Fruit fly (Drosophila melanogaster) whole organism, embryonic: ENCODE data around the gene MED14.

Source experiments
- Antp ChIP-seq: fragments of 200-800 bp; sonication (Bioruptor generic); optimal IDR thresholded peaks from 3 replicates; lab custom pipeline; 2016; ENCODE audit warnings: missing biosample characterization, missing genetic modification characterization
- Blimp-1 ChIP-seq: fragments of 200-800 bp; sonication (Bioruptor generic); optimal IDR thresholded peaks from 3 replicates; lab custom pipeline; 2018; ENCODE audit warnings: missing biosample characterization, missing genetic modification characterization, mild to moderate bottlenecking, moderate library complexity, missing genetic modification reagents
- CG10274 ChIP-seq: fragments of 200-800 bp; sonication (Bioruptor generic); optimal IDR thresholded peaks from 3 replicates; lab custom pipeline; 2017; ENCODE audit warnings: missing biosample characterization, mild to moderate bottlenecking, missing genetic modification characterization
- CG10654 ChIP-seq: fragments of 200-800 bp; sonication (Bioruptor generic); optimal IDR thresholded peaks from 2 replicates; lab custom pipeline; 2016; ENCODE audit warnings: missing biosample characterization, missing genetic modification characterization
- CG10979 ChIP-seq: fragments of 200-800 bp; sonication (Bioruptor generic); optimal IDR thresholded peaks from 2 replicates; lab custom pipeline; 2018; ENCODE audit warnings: missing biosample characterization, mild to moderate bottlenecking, missing genetic modification characterization, moderate library complexity
- CG12769 ChIP-seq: fragments of 200-800 bp; sonication (Bioruptor generic); optimal IDR thresholded peaks from 2 replicates; lab custom pipeline; 2019; ENCODE audit warnings: missing biosample characterization, mild to moderate bottlenecking, missing genetic modification characterization, moderate library complexity
- CG12942 ChIP-seq: fragments of 200-800 bp; sonication (Bioruptor generic); optimal IDR thresholded peaks from 3 replicates; lab custom pipeline; 2016; ENCODE audit warnings: missing biosample characterization, missing genetic modification characterization
- CG16815 ChIP-seq: fragments of 200-800 bp; sonication (Bioruptor generic); optimal IDR thresholded peaks from 3 replicates; lab custom pipeline; 2017; ENCODE audit warnings: missing biosample characterization, mild to moderate bottlenecking, missing genetic modification characterization
- CG30020 ChIP-seq: fragments of 200-800 bp; optimal IDR thresholded peaks from 2 replicates; lab custom pipeline; 2019; ENCODE audit warnings: missing biosample characterization, mild to moderate bottlenecking, missing genetic modification characterization, moderate library complexity
- CG3163 ChIP-seq: fragments of 200-800 bp; sonication (Bioruptor generic); optimal IDR thresholded peaks from 3 replicates; lab custom pipeline; 2016; ENCODE audit warnings: missing biosample characterization, missing genetic modification characterization
- CG5180 ChIP-seq: fragments of 200-800 bp; sonication (Bioruptor generic); optimal IDR thresholded peaks from 3 replicates; lab custom pipeline; 2017; ENCODE audit warnings: missing biosample characterization, missing genetic modification characterization, mild to moderate bottlenecking, moderate library complexity, missing genetic modification reagents
- CG6175 ChIP-seq: fragments of 200-800 bp; sonication (Bioruptor generic); IDR thresholded peaks from 3 replicates; pipeline ENCODE4 v1.3.6; 2022; ENCODE audit warnings: missing biosample characterization, missing genetic modification characterization
- CG6813 ChIP-seq: fragments of 200-800 bp; sonication (Bioruptor generic); optimal IDR thresholded peaks from 2 replicates; lab custom pipeline; 2017; ENCODE audit warnings: missing biosample characterization, missing genetic modification characterization, mild to moderate bottlenecking, moderate library complexity, missing genetic modification reagents
- CG7271 ChIP-seq: fragments of 200-800 bp; sonication (Bioruptor generic); optimal IDR thresholded peaks from 2 replicates; lab custom pipeline; 2018; ENCODE audit warnings: missing biosample characterization, mild to moderate bottlenecking, missing genetic modification characterization, moderate library complexity
- CG7372 ChIP-seq: fragments of 200-800 bp; sonication (Bioruptor generic); IDR thresholded peaks from 2 replicates; pipeline ENCODE4 v1.3.6; 2022; ENCODE audit warnings: missing biosample characterization, missing genetic modification characterization
- CG7745 ChIP-seq: fragments of 200-800 bp; sonication (Bioruptor generic); optimal IDR thresholded peaks from 2 replicates; lab custom pipeline; 2018; ENCODE audit warnings: missing biosample characterization, mild to moderate bottlenecking, missing genetic modification characterization, moderate library complexity
- D19A ChIP-seq: fragments of 200-800 bp; optimal IDR thresholded peaks from 3 replicates; lab custom pipeline; 2019; ENCODE audit warnings: missing biosample characterization, mild to moderate bottlenecking, missing genetic modification characterization, moderate library complexity
- Elba2 ChIP-seq: fragments of 200-800 bp; sonication (Bioruptor generic); optimal IDR thresholded peaks from 3 replicates; lab custom pipeline; 2016; ENCODE audit warnings: missing biosample characterization, missing genetic modification characterization
- Fer1 ChIP-seq: fragments of 200-800 bp; sonication (Bioruptor generic); optimal IDR thresholded peaks from 2 replicates; lab custom pipeline; 2017; ENCODE audit warnings: missing biosample characterization, mild to moderate bottlenecking, missing genetic modification characterization
- GATAe ChIP-seq: fragments of 200-800 bp; sonication (Bioruptor generic); conservative IDR thresholded peaks from 2 replicates; pipeline ENCODE4 v1.3.6; 2022; ENCODE audit warnings: missing biosample characterization, missing genetic modification characterization
- H2.0 ChIP-seq: fragments of 200-800 bp; sonication (Bioruptor generic); IDR thresholded peaks from 2 replicates; pipeline ENCODE4 v1.3.6; 2022; ENCODE audit warnings: missing biosample characterization, missing genetic modification characterization
- HLH54F ChIP-seq: fragments of 200-800 bp; sonication (Bioruptor generic); optimal IDR thresholded peaks from 3 replicates; lab custom pipeline; 2016; ENCODE audit warnings: missing biosample characterization, missing genetic modification characterization
- Hr51 ChIP-seq, 2 experiments: fragments of 200-800 bp; sonication (Bioruptor generic); optimal IDR thresholded peaks; 2 replicates in 1 of 2; 3 replicates in 1 of 2; lab custom pipeline; 2016 to 2018; ENCODE audit warnings: missing biosample characterization in 2 of 2, missing genetic modification characterization in 2 of 2, mild to moderate bottlenecking in 1 of 2, moderate library complexity in 1 of 2
- Jarid2 ChIP-seq: fragments of 200-800 bp; sonication (Bioruptor generic); optimal IDR thresholded peaks from 3 replicates; lab custom pipeline; 2017; ENCODE audit warnings: mild to moderate bottlenecking, missing biosample characterization, missing genetic modification reagents, missing genetic modification characterization
- MTF-1 ChIP-seq: fragments of 200-800 bp; sonication (Bioruptor generic); optimal IDR thresholded peaks from 2 replicates; lab custom pipeline; 2018; ENCODE audit warnings: missing biosample characterization, mild to moderate bottlenecking, missing genetic modification characterization, borderline replicate concordance
- Max ChIP-seq: fragments of 200-800 bp; sonication (Bioruptor generic); optimal IDR thresholded peaks from 2 replicates; lab custom pipeline; 2016; ENCODE audit warnings: missing biosample characterization, mild to moderate bottlenecking, missing genetic modification characterization
- Optix ChIP-seq: fragments of 200-800 bp; sonication (Bioruptor generic); IDR thresholded peaks from 3 replicates; pipeline ENCODE4 v1.3.6; 2022; ENCODE audit warnings: missing biosample characterization, missing genetic modification characterization
- Six4 ChIP-seq: fragments of 200-800 bp; sonication (Bioruptor generic); optimal IDR thresholded peaks from 2 replicates; lab custom pipeline; 2016; ENCODE audit warnings: missing biosample characterization, missing genetic modification characterization
- Tbp ChIP-seq: fragments of >200 bp; optimal IDR thresholded peaks from 2 replicates; lab custom pipeline; 2018; ENCODE audit warnings: missing biosample characterization, missing genetic modification characterization
- Xbp1 ChIP-seq: fragments of 200-800 bp; sonication (Bioruptor generic); optimal IDR thresholded peaks from 3 replicates; lab custom pipeline; 2016; ENCODE audit warnings: missing biosample characterization, mild to moderate bottlenecking, missing genetic modification characterization
- abd-A ChIP-seq: fragments of 200-800 bp; sonication (Bioruptor generic); optimal IDR thresholded peaks from 3 replicates; lab custom pipeline; 2019; ENCODE audit warnings: missing biosample characterization, mild to moderate bottlenecking, missing genetic modification characterization, moderate library complexity
- ap ChIP-seq: fragments of 200-800 bp; sonication (Bioruptor generic); IDR thresholded peaks from 2 replicates; pipeline ENCODE4 v1.3.6; 2022; ENCODE audit warnings: missing biosample characterization, missing genetic modification characterization
- cg ChIP-seq: fragments of 200-800 bp; sonication (Bioruptor generic); optimal IDR thresholded peaks from 3 replicates; lab custom pipeline; 2019; ENCODE audit warnings: missing biosample characterization, mild to moderate bottlenecking, missing genetic modification characterization, moderate library complexity
- ci ChIP-seq: fragments of 200-800 bp; sonication (Bioruptor generic); IDR thresholded peaks from 3 replicates; pipeline ENCODE4 v1.3.6; 2022; ENCODE audit warnings: missing biosample characterization, missing genetic modification characterization
- da ChIP-seq: fragments of 200-800 bp; sonication (Bioruptor generic); optimal IDR thresholded peaks from 2 replicates; lab custom pipeline; 2016; ENCODE audit warnings: missing biosample characterization, missing genetic modification characterization
- dm ChIP-seq: fragments of 200-800 bp; sonication (Bioruptor generic); optimal IDR thresholded peaks from 3 replicates; lab custom pipeline; 2016; ENCODE audit warnings: missing biosample characterization, missing genetic modification characterization
- emc ChIP-seq: fragments of 200-800 bp; sonication (Bioruptor generic); optimal IDR thresholded peaks from 2 replicates; lab custom pipeline; 2016; ENCODE audit warnings: missing biosample characterization, missing genetic modification characterization
- ems ChIP-seq: fragments of 200-800 bp; sonication (Bioruptor generic); optimal IDR thresholded peaks from 3 replicates; lab custom pipeline; 2016; ENCODE audit warnings: missing biosample characterization, missing genetic modification characterization
- esg ChIP-seq: fragments of 200-800 bp; sonication (Bioruptor generic); conservative IDR thresholded peaks from 2 replicates; pipeline ENCODE4 v1.3.6; 2022; ENCODE audit warnings: missing biosample characterization, missing genetic modification characterization
- eyg ChIP-seq: fragments of 200-800 bp; sonication (Bioruptor generic); optimal IDR thresholded peaks from 3 replicates; lab custom pipeline; 2016; ENCODE audit warnings: missing biosample characterization, missing genetic modification characterization
- gce ChIP-seq: fragments of 200-800 bp; sonication (Bioruptor generic); IDR thresholded peaks from 3 replicates; pipeline ENCODE4 v1.3.6; 2022; ENCODE audit warnings: missing biosample characterization, missing genetic modification characterization
- gro ChIP-seq: fragments of 200-800 bp; sonication (Bioruptor generic); optimal IDR thresholded peaks from 2 replicates; lab custom pipeline; 2016; ENCODE audit warnings: missing biosample characterization, missing genetic modification characterization
- hbn ChIP-seq: fragments of 200-800 bp; sonication (Bioruptor generic); IDR thresholded peaks from 2 replicates; pipeline ENCODE4 v1.3.6; 2022; ENCODE audit warnings: missing biosample characterization, missing genetic modification characterization; ENCODE audit not compliant: partially characterized antibody
- knrl ChIP-seq: fragments of 200-800 bp; sonication (Bioruptor generic); IDR thresholded peaks from 3 replicates; pipeline ENCODE4 v1.3.6; 2022; ENCODE audit warnings: missing biosample characterization, missing genetic modification characterization; ENCODE audit not compliant: partially characterized antibody
- mirr ChIP-seq: fragments of 200-800 bp; sonication (Bioruptor generic); optimal IDR thresholded peaks from 3 replicates; lab custom pipeline; 2018; ENCODE audit warnings: missing biosample characterization, mild to moderate bottlenecking, missing genetic modification characterization
- row ChIP-seq: fragments of 200-800 bp; sonication (Bioruptor generic); IDR thresholded peaks from 3 replicates; pipeline ENCODE4 v1.3.6; 2022; ENCODE audit warnings: missing biosample characterization, missing genetic modification characterization
- slou ChIP-seq: fragments of 200-800 bp; sonication (Bioruptor generic); optimal IDR thresholded peaks from 3 replicates; lab custom pipeline; 2016; ENCODE audit warnings: missing biosample characterization, missing genetic modification characterization
- unpg ChIP-seq: fragments of 200-800 bp; sonication (Bioruptor generic); optimal IDR thresholded peaks from 3 replicates; lab custom pipeline; 2018; ENCODE audit warnings: missing biosample characterization, mild to moderate bottlenecking, missing genetic modification characterization, moderate library complexity
- zen2 ChIP-seq: fragments of 200-800 bp; sonication (Bioruptor generic); IDR thresholded peaks from 3 replicates; pipeline ENCODE4 v1.3.6; 2022; ENCODE audit warnings: missing biosample characterization, missing genetic modification characterization; ENCODE audit not compliant: partially characterized antibody

Gene MED14

DNA sequence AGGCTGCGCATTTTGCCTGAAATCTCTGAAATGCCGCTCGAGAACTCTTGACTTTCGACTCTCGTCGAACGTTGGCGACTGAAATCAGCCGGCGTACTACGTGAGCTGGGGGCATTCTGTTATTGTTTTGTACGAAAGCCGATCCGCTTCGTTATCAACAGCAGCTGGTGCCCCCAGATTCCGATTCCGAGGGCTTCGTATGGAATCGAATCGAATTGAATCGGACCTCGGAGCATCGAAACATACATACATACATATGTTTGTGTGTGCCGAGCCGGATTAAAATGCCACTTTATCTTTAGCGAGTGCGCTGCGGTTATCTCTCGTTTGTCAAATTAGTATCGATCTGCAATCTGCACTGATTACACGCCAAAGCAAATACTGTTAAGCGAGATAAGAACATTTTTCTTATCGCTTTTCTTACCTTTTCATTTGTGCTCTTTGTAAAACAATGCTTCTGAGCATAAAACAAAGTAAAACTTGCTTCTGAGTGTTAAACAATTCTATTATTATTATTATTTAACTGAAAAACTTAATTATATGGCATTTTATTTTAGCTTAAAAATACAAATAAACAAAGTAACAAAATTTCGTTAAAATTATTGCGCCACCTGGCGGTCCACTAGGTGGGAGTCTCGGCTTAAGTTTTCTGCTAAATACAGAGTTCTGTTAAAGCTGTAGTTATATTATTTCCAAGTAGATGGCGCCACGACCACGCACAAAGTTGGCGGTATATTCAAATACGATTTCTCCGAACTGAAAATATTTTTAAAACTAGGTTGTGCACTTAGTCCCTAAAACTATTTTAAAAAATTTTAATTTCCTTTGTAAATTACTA, 13.7 kb downstream of the MED14 start, which contains the start of gene Reg-2 (continued):
- peak; percentile 18 for TF ChIP-seq cg (GFP tag; lab: Kevin White, UChicago)
- TF ChIP-seq CG12942 (GFP tag; lab: Kevin White, UChicago), result no peak
- no peak for TF ChIP-seq unpg
- no peak for TF ChIP-seq ci (GFP tag; lab: Robert Waterston, UW)
- TF ChIP-seq gce (GFP tag; lab: Robert Waterston, UW), result no peak
- no peak for TF ChIP-seq knrl (GFP tag; lab: Robert Waterston, UW)
- TF ChIP-seq CG6175 (GFP tag; lab: Robert Waterston, UW), result no peak
- no peak for TF ChIP-seq CG16815 (GFP tag; lab: Kevin White, UChicago)
- TF ChIP-seq Tbp, result no peak
- TF ChIP-seq H2.0, result no peak
- TF ChIP-seq Xbp1 (GFP tag; lab: Kevin White, UChicago), result peak; percentile 33
- no peak for TF ChIP-seq Jarid2 (GFP tag; lab: Kevin White, UChicago)
- TF ChIP-seq da (GFP tag; lab: Kevin White, UChicago), result no peak
- no peak for TF ChIP-seq CG3163 (GFP tag; lab: Kevin White, UChicago)
- no peak for TF ChIP-seq row (GFP tag; lab: Robert Waterston, UW)
- TF ChIP-seq slou, result no peak
- TF ChIP-seq abd-A (tag; lab: Kevin White, UChicago), result no peak
- no peak for TF ChIP-seq Max (GFP tag; lab: Kevin White, UChicago)
- no peak for TF ChIP-seq D19A
- no peak for TF ChIP-seq CG5180
- TF ChIP-seq ems (GFP tag; lab: Kevin White, UChicago), result no peak
- TF ChIP-seq Blimp-1 (GFP tag; lab: Kevin White, UChicago), result no peak
- TF ChIP-seq emc, result no peak
- peak; percentile 26 for TF ChIP-seq CG12769
- no peak for TF ChIP-seq CG10654 (GFP tag; lab: Kevin White, UChicago)
- TF ChIP-seq dm (GFP tag; lab: Kevin White, UChicago), result no peak
- no peak for TF ChIP-seq CG10979
- TF ChIP-seq CG7372 (GFP tag; lab: Robert Waterston, UW), result 0 out of 2 replicates have a peak, but pooled peaks have one; percentile 15
- no peak for TF ChIP-seq hbn (GFP tag; lab: Robert Waterston, UW)
- TF ChIP-seq zen2 (GFP tag; lab: Robert Waterston, UW), result no peak
- no peak for TF ChIP-seq CG30020 (tag; lab: Kevin White, UChicago)
- TF ChIP-seq GATAe (GFP tag; lab: Robert Waterston, UW), result no peak
- peak; percentile 92 for TF ChIP-seq mirr (GFP tag; lab: Kevin White, UChicago)
- no peak for TF ChIP-seq CG6813 (GFP tag; lab: Kevin White, UChicago)
- TF ChIP-seq CG7271 (tag; lab: Kevin White, UChicago), result no peak
- TF ChIP-seq gro (GFP tag; lab: Kevin White, UChicago), result no peak
- no peak for TF ChIP-seq HLH54F
- TF ChIP-seq esg, result no peak
- TF ChIP-seq Antp (GFP tag; lab: Kevin White, UChicago), result no peak
- no peak for TF ChIP-seq Optix (GFP tag; lab: Robert Waterston, UW)
- TF ChIP-seq CG7745 (tag; lab: Kevin White, UChicago), result no peak
- no peak for TF ChIP-seq MTF-1 (GFP tag; lab: Kevin White, UChicago)
- TF ChIP-seq eyg (GFP tag; lab: Kevin White, UChicago), result no peak
- no peak for TF ChIP-seq CG10274 (GFP tag; lab: Kevin White, UChicago)
- peak; percentile 36 for TF ChIP-seq Fer1 (GFP tag; lab: Kevin White, UChicago)
- no peak for TF ChIP-seq Hr51 (GFP tag; optimal IDR thresholded peaks at IDR 0.05; lab: Kevin White, UChicago)
- no peak for TF ChIP-seq ap (GFP tag; lab: Robert Waterston, UW)
- TF ChIP-seq Elba2 (GFP tag; lab: Kevin White, UChicago), result no peak
- TF ChIP-seq Six4 (GFP tag; lab: Kevin White, UChicago), result no peak
